Worm (Caenorhabditis elegans) whole organism, late embryonic: Measurements from ENCODE around the gene lido-18.
A peak's percentile ranks its signal among the peaks of the same experiment; 100 is the strongest.

Source experiments
- C08G9.2 ChIP-seq: sonication (generic microtip); optimal IDR thresholded peaks from 2 replicates; lab custom pipeline; 2016; ENCODE audit warnings: mild to moderate bottlenecking, missing genetic modification characterization, moderate library complexity, missing compliant biosample characterization
- K02D7.2 ChIP-seq: sonication (generic microtip); optimal IDR thresholded peaks from 2 replicates; lab custom pipeline; 2017; ENCODE audit warnings: mild to moderate bottlenecking, missing genetic modification characterization, missing compliant biosample characterization
- Y22D7AL.16 ChIP-seq: sonication (generic microtip); optimal IDR thresholded peaks from 2 replicates; lab custom pipeline; 2016; ENCODE audit warnings: missing genetic modification characterization, missing compliant biosample characterization
- ceh-22 ChIP-seq: sonication (generic microtip); optimal IDR thresholded peaks from 2 replicates; lab custom pipeline; 2017; ENCODE audit warnings: missing biosample characterization, missing genetic modification characterization
- ceh-24 ChIP-seq: sonication (generic microtip); optimal IDR thresholded peaks from 2 replicates; lab custom pipeline; 2016; ENCODE audit warnings: mild to moderate bottlenecking, missing genetic modification characterization, missing compliant biosample characterization
- ceh-31 ChIP-seq: sonication (generic microtip); optimal IDR thresholded peaks from 2 replicates; lab custom pipeline; 2016; ENCODE audit warnings: missing genetic modification characterization, missing compliant biosample characterization
- ceh-6 ChIP-seq: fragments of 200-800 bp; sonication (Bioruptor generic); optimal IDR thresholded peaks from 2 replicates; lab custom pipeline; 2018; ENCODE audit warnings: mild to moderate bottlenecking, missing genetic modification characterization, missing compliant biosample characterization
- ceh-9 ChIP-seq: sonication (generic microtip); optimal IDR thresholded peaks from 2 replicates; lab custom pipeline; 2016; ENCODE audit warnings: mild to moderate bottlenecking, missing genetic modification characterization, inconsistent platforms, missing compliant biosample characterization
- che-1 ChIP-seq: sonication (generic microtip); optimal IDR thresholded peaks from 2 replicates; lab custom pipeline; 2016; ENCODE audit warnings: mild to moderate bottlenecking, missing genetic modification characterization, missing compliant biosample characterization
- dve-1 ChIP-seq: sonication (generic microtip); optimal IDR thresholded peaks from 2 replicates; lab custom pipeline; 2017; ENCODE audit warnings: antibody characterized with exemption, mild to moderate bottlenecking, missing genetic modification characterization, missing compliant biosample characterization
- elt-2 ChIP-seq: sonication (generic microtip); optimal IDR thresholded peaks from 2 replicates; lab custom pipeline; 2016; ENCODE audit warnings: missing genetic modification reagents, missing genetic modification characterization, missing compliant biosample characterization
- elt-4 ChIP-seq: sonication (generic microtip); optimal IDR thresholded peaks from 2 replicates; lab custom pipeline; 2016; ENCODE audit warnings: missing genetic modification characterization, missing compliant biosample characterization
- eyg-1 ChIP-seq: sonication (generic microtip); optimal IDR thresholded peaks from 2 replicates; lab custom pipeline; 2016; ENCODE audit warnings: missing genotype, missing genetic modification characterization, missing compliant biosample characterization
- fax-1 ChIP-seq: sonication (generic microtip); optimal IDR thresholded peaks from 2 replicates; lab custom pipeline; 2016; ENCODE audit warnings: missing genotype, missing genetic modification characterization, missing compliant biosample characterization
- fkh-6 ChIP-seq: sonication (generic microtip); optimal IDR thresholded peaks from 2 replicates; lab custom pipeline; 2016; ENCODE audit warnings: missing genetic modification characterization, missing compliant biosample characterization
- gmeb-2 ChIP-seq: sonication (generic microtip); optimal IDR thresholded peaks from 2 replicates; lab custom pipeline; 2016; ENCODE audit warnings: missing genetic modification characterization, inconsistent platforms, missing compliant biosample characterization
- hlh-8 ChIP-seq: sonication (generic microtip); optimal IDR thresholded peaks from 2 replicates; lab custom pipeline; 2016; ENCODE audit warnings: missing genotype, missing genetic modification characterization, missing compliant biosample characterization
- lim-6 ChIP-seq: sonication (generic microtip); optimal IDR thresholded peaks from 2 replicates; lab custom pipeline; 2016; ENCODE audit warnings: missing genetic modification characterization, missing compliant biosample characterization
- lin-11 ChIP-seq: fragments of 200-800 bp; sonication (Bioruptor generic); optimal IDR thresholded peaks from 2 replicates; lab custom pipeline; 2018; ENCODE audit warnings: mild to moderate bottlenecking, missing genetic modification characterization, missing compliant biosample characterization
- madf-2 ChIP-seq: sonication (generic microtip); optimal IDR thresholded peaks from 2 replicates; lab custom pipeline; 2017; ENCODE audit warnings: missing genetic modification characterization, missing compliant biosample characterization
- nfya-1 ChIP-seq: sonication (generic microtip); optimal IDR thresholded peaks from 2 replicates; lab custom pipeline; 2017; ENCODE audit warnings: missing genetic modification characterization, mild to moderate bottlenecking, missing compliant biosample characterization, antibody characterized with exemption, moderate library complexity
- nhr-11 ChIP-seq: fragments of 150-350 bp; optimal IDR thresholded peaks from 2 replicates; lab custom pipeline; 2014; ENCODE audit warnings: missing biosample characterization, missing genetic modification characterization
- nhr-232 ChIP-seq: sonication (generic microtip); optimal IDR thresholded peaks from 2 replicates; lab custom pipeline; 2016; ENCODE audit warnings: missing genetic modification characterization, missing compliant biosample characterization
- npax-4 ChIP-seq: sonication (generic microtip); optimal IDR thresholded peaks from 2 replicates; lab custom pipeline; 2016; ENCODE audit warnings: missing genetic modification characterization, missing compliant biosample characterization
- pag-3 ChIP-seq: sonication (generic microtip); optimal IDR thresholded peaks from 2 replicates; lab custom pipeline; 2016; ENCODE audit warnings: missing compliant biosample characterization, missing genetic modification characterization, borderline replicate concordance
- ref-2 ChIP-seq: sonication (generic microtip); optimal IDR thresholded peaks from 2 replicates; lab custom pipeline; 2016; ENCODE audit warnings: missing genetic modification characterization, missing compliant biosample characterization
- rnt-1 ChIP-seq: sonication (generic microtip); optimal IDR thresholded peaks from 2 replicates; lab custom pipeline; 2016; ENCODE audit warnings: missing genetic modification characterization, missing compliant biosample characterization
- sdc-2 ChIP-seq: sonication (generic microtip); optimal IDR thresholded peaks from 2 replicates; lab custom pipeline; 2016; ENCODE audit warnings: missing genotype, missing genetic modification characterization, missing compliant biosample characterization
- sox-2 ChIP-seq: fragments of 200-800 bp; sonication (Bioruptor generic); IDR thresholded peaks from 2 replicates; pipeline ENCODE4 v1.3.6; 2022; ENCODE audit warnings: missing genetic modification reagents, missing genetic modification characterization, missing compliant biosample characterization
- syd-9 ChIP-seq: sonication (generic microtip); optimal IDR thresholded peaks from 2 replicates; lab custom pipeline; 2016; ENCODE audit warnings: mild to moderate bottlenecking, missing genetic modification characterization, moderate library complexity, missing compliant biosample characterization
- tbx-2 ChIP-seq: sonication (generic microtip); optimal IDR thresholded peaks from 2 replicates; lab custom pipeline; 2016; ENCODE audit warnings: missing genetic modification characterization, missing compliant biosample characterization
- unc-42 ChIP-seq: sonication (generic microtip); optimal IDR thresholded peaks from 2 replicates; lab custom pipeline; 2016; ENCODE audit warnings: missing genotype, missing genetic modification characterization, missing compliant biosample characterization
- unc-55 ChIP-seq: sonication (generic microtip); optimal IDR thresholded peaks from 2 replicates; lab custom pipeline; 2017; ENCODE audit warnings: missing biosample characterization, missing genetic modification reagents, missing genetic modification characterization
- zip-5 ChIP-seq: sonication (generic microtip); optimal IDR thresholded peaks from 2 replicates; lab custom pipeline; 2016; ENCODE audit warnings: missing genetic modification characterization, missing compliant biosample characterization

Gene lido-18

DNA sequence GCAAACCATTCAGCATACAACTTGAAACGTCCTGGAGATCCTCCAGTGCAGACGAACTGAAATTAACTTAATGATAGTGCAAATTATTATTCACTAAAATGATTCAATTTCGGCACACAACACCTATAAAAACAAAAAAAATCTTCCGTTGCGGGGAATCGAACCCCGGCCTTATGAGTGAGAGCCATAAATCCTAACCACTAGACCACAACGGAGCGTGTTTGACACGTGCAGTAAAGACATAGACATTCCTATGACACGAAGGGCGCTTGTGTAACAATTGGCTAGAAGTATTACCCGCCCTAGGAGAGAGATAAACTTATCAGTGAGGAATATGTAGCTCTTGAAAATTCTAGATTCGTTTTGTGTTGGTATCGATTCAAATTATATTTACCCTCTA is 20.1 kb upstream of the lido-18 start (continued):
- TF ChIP-seq Y22D7AL.16 (tag; lab: Kevin White, UChicago) (peak; percentile 48), elt-2 (tag; lab: Kevin White, UChicago) (no peak), unc-55 (GFP tag; lab: Kevin White, UChicago) (no peak), npax-4 (no peak), gmeb-2 (tag; lab: Kevin White, UChicago) (peak; percentile 39), nfya-1 (no peak), hlh-8 (no peak), lim-6 (no peak), K02D7.2 (tag; lab: Kevin White, UChicago) (no peak), pag-3 (tag; lab: Kevin White, UChicago) (no peak), tbx-2 (peak; percentile 60), nhr-232 (tag; lab: Kevin White, UChicago) (peak; percentile 5), rnt-1 (tag; lab: Kevin White, UChicago) (peak; percentile 17), C08G9.2 (tag; lab: Kevin White, UChicago) (no peak), eyg-1 (tag; lab: Kevin White, UChicago) (no peak), sdc-2 (tag; lab: Kevin White, UChicago) (no peak)

DNA sequence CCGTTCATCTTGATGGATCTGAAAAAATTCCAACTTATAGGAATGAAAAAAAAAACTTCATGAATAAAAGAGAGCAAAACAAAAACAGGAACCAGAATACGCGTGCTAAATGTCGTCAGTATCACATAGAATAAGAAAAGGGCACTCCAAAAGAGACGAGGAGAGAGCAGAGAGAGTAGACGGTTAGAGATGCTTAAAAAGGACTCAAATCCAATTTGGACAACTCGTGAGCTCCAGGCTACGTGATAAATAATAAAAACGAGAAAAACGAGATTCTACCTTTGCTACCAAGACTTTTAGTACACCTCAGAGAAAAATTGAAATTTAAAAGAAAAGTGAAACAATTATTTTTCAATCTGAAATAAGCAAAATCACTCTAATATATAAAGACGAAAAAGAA is 19.0 kb upstream of the lido-18 start, which contains the start of gene upp-1:
Gene upp-1, minus strand, starts transcription at position 18 of the 400 bp plus-strand sequence.
- TF ChIP-seq lim-6, result no peak
- peak; percentile 80 for TF ChIP-seq unc-42 (tag; lab: Kevin White, UChicago)
- TF ChIP-seq fkh-6, result no peak
- no peak for TF ChIP-seq ref-2 (tag; lab: Kevin White, UChicago)

DNA sequence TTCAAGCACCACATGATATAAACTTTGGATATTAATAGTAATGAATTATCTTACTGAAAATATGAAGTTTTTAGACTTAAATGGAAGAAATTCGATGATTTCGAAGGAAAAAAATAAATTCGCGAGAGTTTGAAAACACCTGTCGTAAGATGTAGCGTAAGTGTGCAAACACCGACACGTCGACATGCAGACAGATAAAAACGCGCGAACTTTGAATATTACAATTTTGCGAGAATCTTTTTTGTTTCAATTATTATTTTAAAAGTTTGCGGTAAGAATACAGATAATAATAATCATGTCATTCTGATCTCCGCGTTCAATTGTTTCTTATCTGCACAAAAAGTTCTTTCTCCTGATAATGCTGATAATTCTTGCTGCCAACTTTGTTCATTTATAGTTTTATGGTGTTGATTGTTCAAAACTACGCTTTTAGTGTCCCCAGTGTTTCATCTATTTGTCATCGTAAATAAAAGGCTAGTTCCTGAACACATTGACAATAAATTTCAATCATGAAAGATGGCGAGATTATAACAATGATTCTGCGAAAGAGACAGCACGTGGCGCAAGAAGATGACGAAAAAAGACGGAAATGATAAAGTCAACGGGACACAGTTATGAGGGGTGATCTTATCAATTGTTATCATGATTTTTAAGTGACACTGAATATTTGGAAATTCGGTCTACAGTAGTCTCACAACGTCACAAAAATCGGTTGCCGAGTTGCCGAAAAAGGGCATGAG is 18.0 kb upstream of the lido-18 start:
- peak; percentile 96 for TF ChIP-seq elt-2 (tag; lab: Kevin White, UChicago)
- TF ChIP-seq Y22D7AL.16 (tag; lab: Kevin White, UChicago), result no peak

DNA sequence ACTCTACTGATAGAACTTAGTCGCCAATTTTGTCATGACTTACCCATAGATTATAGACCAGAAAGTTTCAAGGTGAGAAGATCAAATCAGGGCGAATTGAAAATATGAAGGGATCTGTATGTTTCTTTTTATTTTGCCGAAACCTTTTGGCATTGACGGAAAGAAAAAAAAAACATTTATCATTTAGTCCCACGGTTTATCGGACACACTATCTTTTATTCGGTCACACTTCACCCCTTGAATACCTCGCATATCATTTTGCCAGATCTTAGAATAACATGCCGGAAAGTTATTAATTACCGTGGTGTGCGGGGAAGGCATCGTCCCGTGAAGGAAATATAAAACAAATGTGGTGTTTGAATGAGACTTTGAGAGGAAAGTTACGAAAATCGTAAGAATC is 17.0 kb upstream of the lido-18 start:
- no peak for TF ChIP-seq nhr-11 (tag; lab: Kevin White, UChicago)
- TF ChIP-seq ceh-22 (tag; lab: Kevin White, UChicago), result no peak
- no peak for TF ChIP-seq syd-9 (tag; lab: Kevin White, UChicago)
- TF ChIP-seq elt-4, result no peak
- TF ChIP-seq ceh-24 (tag; lab: Kevin White, UChicago), result no peak
- no peak for TF ChIP-seq ref-2 (tag; lab: Kevin White, UChicago)
- no peak for TF ChIP-seq zip-5 (tag; lab: Kevin White, UChicago)
- TF ChIP-seq ceh-9, result no peak
- TF ChIP-seq ceh-31 (tag; lab: Kevin White, UChicago), result no peak
- TF ChIP-seq rnt-1 (tag; lab: Kevin White, UChicago), result no peak
- TF ChIP-seq hlh-8, result no peak
- TF ChIP-seq pag-3 (tag; lab: Kevin White, UChicago), result no peak
- TF ChIP-seq sox-2, result no peak
- no peak for TF ChIP-seq nhr-232 (tag; lab: Kevin White, UChicago)
- no peak for TF ChIP-seq che-1 (tag; lab: Kevin White, UChicago)
- no peak for TF ChIP-seq ceh-6 (GFP tag; lab: Kevin White, UChicago)
- no peak for TF ChIP-seq lin-11 (tag; lab: Kevin White, UChicago)
- TF ChIP-seq, all 69 proteins: peak for 0

DNA sequence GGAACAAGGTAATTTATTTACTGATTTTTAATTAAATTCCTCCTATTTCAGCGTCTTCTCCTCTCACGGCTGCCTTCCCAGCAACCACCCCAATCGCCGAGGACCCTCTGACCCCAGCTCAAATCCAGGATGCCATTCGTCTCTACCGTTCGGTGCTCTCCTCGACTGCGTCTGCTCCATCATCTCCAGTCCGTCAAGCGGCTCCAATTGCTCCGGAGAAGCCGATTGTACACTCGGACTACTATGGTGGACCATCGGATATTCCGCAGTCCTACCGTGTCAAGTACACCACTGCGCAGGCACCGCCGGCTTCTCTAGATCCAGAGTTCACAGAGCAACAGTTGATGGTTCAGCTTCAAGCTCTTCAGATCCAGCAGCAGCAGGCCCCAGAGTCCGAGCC is 13.2 kb upstream of the lido-18 start:
- TF ChIP-seq dve-1 (tag; lab: Kevin White, UChicago) (no peak), madf-2 (no peak), zip-5 (tag; lab: Kevin White, UChicago) (no peak), elt-4 (peak; percentile 51), lim-6 (no peak), fax-1 (no peak)
- TF ChIP-seq, all 69 proteins: peak for 1
